Worm (Caenorhabditis elegans): ENCODE results near the gene rmd-3.

Gene rmd-3

DNA sequence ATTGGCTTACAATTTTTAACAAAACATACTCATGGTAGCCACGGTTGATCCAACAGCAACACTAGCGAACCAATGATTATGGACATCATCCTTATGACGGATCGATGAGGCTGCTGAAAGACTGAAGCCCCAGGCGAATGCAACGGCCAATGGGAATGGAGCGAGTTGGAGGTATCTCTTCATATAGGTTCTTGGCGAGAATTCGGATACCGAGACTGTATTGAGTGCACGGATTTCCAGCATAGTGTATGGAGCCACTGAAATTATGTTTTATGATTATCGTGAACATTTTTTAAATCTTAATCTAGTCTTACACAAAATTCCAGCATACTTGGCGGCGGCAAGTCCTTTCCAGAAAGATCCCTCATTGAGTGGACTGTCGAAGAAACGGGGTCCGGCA, 5.1 kb upstream of the rmd-3 start:
- TF ChIP-seq flh-1 (GFP tag; optimal IDR thresholded peaks at IDR 0.05), result no peak
- no peak for TF ChIP-seq M03D4.4 (tag; optimal IDR thresholded peaks at IDR 0.05)
- TF ChIP-seq sem-2 (GFP tag; optimal IDR thresholded peaks at IDR 0.05), result no peak
- TF ChIP-seq ceh-43 (GFP tag; optimal IDR thresholded peaks at IDR 0.05), result no peak
- no peak for TF ChIP-seq ceh-83 (GFP tag; optimal IDR thresholded peaks at IDR 0.05)
- TF ChIP-seq mab-5 (tag; optimal IDR thresholded peaks at IDR 0.05), result no peak
- TF ChIP-seq lsy-2 (tag; optimal IDR thresholded peaks at IDR 0.05), result no peak
- no peak for TF ChIP-seq elt-3 (tag; optimal IDR thresholded peaks at IDR 0.05)
- TF ChIP-seq unc-39 (tag; optimal IDR thresholded peaks at IDR 0.05), result no peak
- no peak for TF ChIP-seq elt-1 (tag; optimal IDR thresholded peaks at IDR 0.05; ENCODE audit: borderline replicate concordance, insufficient read depth)
- TF ChIP-seq mep-1 (tag; optimal IDR thresholded peaks at IDR 0.05), result no peak
- TF ChIP-seq lin-32 (GFP tag; optimal IDR thresholded peaks at IDR 0.05), result no peak
- TF ChIP-seq drap-1 (GFP tag; optimal IDR thresholded peaks at IDR 0.05), result no peak
- TF ChIP-seq tbx-8 (GFP tag; optimal IDR thresholded peaks at IDR 0.05), result no peak

DNA sequence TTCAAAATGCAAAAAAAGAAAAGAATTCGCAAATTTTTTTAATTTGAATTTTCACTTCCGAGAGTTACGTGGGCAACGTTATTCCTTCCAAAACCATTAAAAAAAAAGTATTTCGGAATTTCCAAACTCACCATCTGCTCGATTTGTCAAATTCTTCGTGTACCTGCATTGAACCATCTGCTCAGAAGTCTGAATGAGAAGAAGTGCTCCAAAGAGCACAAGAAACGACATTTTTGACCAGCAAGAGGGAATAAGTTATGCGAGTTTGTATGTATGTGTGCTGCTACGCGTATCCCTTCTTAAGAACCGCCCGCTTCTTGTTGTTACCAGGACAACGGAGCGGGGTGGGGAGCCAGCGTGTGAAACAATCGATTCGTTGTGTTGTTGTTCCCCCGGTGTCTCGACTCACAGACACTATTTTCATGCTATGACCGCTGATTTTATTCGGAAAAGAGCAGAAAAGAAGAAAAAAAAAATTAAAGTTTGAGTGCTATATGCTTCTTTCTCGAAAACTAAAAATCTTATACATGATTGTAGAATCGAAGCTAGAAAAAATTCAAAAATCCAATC, 4.0 kb upstream of the rmd-3 start, which contains the start of gene lgc-20:
Gene lgc-20, minus strand, starts transcription at position 311 of the 570 bp plus-strand sequence.
- TF ChIP-seq zip-8 (tag; optimal IDR thresholded peaks at IDR 0.05) (no peak), nhr-237 (tag; optimal IDR thresholded peaks at IDR 0.05) (no peak), mep-1 (tag; optimal IDR thresholded peaks at IDR 0.05) (no peak), mab-5 (tag; optimal IDR thresholded peaks at IDR 0.05) (no peak), lin-32 (GFP tag; optimal IDR thresholded peaks at IDR 0.05) (no peak), ham-2 (GFP tag; optimal IDR thresholded peaks at IDR 0.05) (no peak), nhr-28 (tag; optimal IDR thresholded peaks at IDR 0.05) (no peak), elt-1 (tag; optimal IDR thresholded peaks at IDR 0.05; ENCODE audit: borderline replicate concordance, insufficient read depth) (no peak), cnd-1 (tag; optimal IDR thresholded peaks at IDR 0.05) (no peak)

DNA sequence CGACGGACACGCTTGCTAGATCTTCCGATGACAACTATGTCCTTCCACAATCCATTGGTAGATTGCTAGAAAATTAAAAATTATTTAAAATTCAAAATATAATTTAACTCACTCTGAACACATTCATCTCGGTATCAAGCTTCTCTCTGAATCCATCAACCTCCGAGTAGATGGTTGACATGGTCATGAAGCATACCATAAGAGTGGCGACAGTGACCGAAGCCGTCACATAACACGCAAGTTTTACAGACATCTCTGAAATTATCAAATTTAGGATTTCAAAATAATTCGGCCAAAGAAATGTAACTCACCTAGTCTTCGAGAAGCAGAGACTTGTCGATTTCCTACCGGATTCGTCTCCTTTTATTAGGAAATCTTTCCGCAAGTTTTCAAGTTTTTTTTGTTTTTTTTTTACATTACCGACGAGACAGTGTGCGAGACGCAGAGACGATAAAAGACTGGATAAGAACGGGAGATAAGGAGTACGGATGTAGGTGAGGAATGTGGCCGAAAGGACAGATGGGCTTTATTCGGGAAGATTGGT, 1.8 kb downstream of the rmd-3 start, which contains the start of gene sqt-1:
Gene sqt-1, minus strand, starts transcription at position 341 of the 544 bp plus-strand sequence.
- TF ChIP-seq unc-62 (GFP tag; optimal IDR thresholded peaks at IDR 0.05) (no peak), pha-4 (tag; optimal IDR thresholded peaks at IDR 0.05) (no peak), flh-1 (GFP tag; optimal IDR thresholded peaks at IDR 0.05) (no peak), ceh-43 (GFP tag; optimal IDR thresholded peaks at IDR 0.05) (no peak)

DNA sequence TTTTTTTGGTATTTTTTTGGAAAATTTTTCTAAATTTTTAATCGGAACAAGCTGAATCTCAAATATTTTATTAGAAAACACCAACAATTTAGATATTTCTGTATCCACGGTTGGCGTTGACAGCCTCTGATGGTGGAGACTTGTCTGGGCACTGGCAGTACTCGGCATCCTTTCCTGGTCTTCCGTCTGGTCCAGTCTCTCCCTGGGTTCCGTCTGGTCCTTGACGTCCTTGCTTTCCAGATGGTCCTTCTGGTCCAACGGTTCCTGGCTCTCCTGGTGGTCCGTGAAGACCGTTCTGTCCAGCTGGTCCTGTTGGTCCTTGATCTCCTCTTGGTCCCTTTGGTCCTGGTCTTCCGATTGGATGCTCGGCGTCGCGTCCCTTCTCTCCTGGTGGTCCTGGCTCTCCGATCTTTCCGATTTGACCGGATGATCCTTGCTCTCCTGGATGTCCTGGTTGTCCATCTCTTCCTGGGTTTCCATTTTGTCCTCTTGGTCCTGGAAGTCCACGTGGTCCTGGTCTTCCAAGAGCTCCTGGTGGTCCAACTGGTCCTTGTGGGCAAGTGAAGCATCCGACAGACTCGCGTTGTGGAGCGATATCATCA, 2.7 kb downstream of the rmd-3 start:
- no peak for TF ChIP-seq bed-3 (GFP tag; optimal IDR thresholded peaks at IDR 0.05)
- no peak for TF ChIP-seq pha-4 (tag; optimal IDR thresholded peaks at IDR 0.05)
- no peak for TF ChIP-seq ztf-11 (tag; optimal IDR thresholded peaks at IDR 0.05)
- TF ChIP-seq lin-13 (tag; optimal IDR thresholded peaks at IDR 0.05), result no peak
- TF ChIP-seq hlh-1 (tag; optimal IDR thresholded peaks at IDR 0.05), result no peak

- no peak for TF ChIP-seq ces-1 (GFP tag; optimal IDR thresholded peaks at IDR 0.05)
- no peak for TF ChIP-seq mls-2 (tag; optimal IDR thresholded peaks at IDR 0.05)
- TF ChIP-seq elt-3 (tag; optimal IDR thresholded peaks at IDR 0.05), result no peak
- TF ChIP-seq lin-13 (tag; optimal IDR thresholded peaks at IDR 0.05), result no peak
- TF ChIP-seq sem-2 (GFP tag; optimal IDR thresholded peaks at IDR 0.05), result no peak
- TF ChIP-seq ceh-39 (tag; optimal IDR thresholded peaks at IDR 0.05), result no peak
- TF ChIP-seq sptf-1 (tag; optimal IDR thresholded peaks at IDR 0.05), result no peak
Observed at ce11 chrII:11336163-11336562, 3.2 kb downstream of the rmd-3 start.

DNA sequence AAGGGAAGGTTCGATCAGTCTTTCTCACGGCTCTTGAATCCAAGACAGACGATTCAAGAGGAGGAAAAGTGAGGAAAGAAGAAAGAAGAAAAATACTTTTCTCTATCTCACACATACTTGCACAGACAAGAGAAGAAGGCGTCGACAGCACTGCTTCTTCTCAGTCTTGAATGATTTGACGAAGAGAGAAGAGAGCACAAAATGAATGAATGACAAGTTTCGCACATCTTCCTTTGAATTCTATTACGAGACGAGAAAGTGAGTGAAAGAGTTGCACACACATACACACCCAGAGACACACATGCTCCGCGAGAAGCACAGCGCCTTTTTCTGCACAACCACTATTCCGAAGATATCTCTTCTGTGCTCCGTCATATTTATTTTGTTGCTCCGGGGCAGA, 3.7 kb downstream of the rmd-3 start:
- no peak for TF ChIP-seq blmp-1 (tag; optimal IDR thresholded peaks at IDR 0.05)
- TF ChIP-seq unc-120 (tag; optimal IDR thresholded peaks at IDR 0.05; ENCODE audit: poor library complexity, severe bottlenecking), result no peak
- peak; percentile 96 for TF ChIP-seq ces-1 (GFP tag; optimal IDR thresholded peaks at IDR 0.05)

Measured in whole organism, mixed stage, embryonic.